Fruit fly (Drosophila melanogaster) whole organism, embryonic: Measurements from ENCODE around the gene CG12814.

Experiments
- Atf3 ChIP-seq: fragments of 200-800 bp; sonication (Bioruptor generic); optimal IDR thresholded peaks from 3 replicates; lab custom pipeline; 2016; ENCODE audit warnings: missing biosample characterization, missing genetic modification characterization
- BtbVII ChIP-seq: fragments of 200-800 bp; sonication (Bioruptor generic); optimal IDR thresholded peaks from 3 replicates; lab custom pipeline; 2017; ENCODE audit warnings: missing biosample characterization, mild to moderate bottlenecking, missing genetic modification characterization
- CG10431 ChIP-seq: fragments of 200-800 bp; sonication (Bioruptor generic); optimal IDR thresholded peaks from 3 replicates; lab custom pipeline; 2018; ENCODE audit warnings: missing biosample characterization, mild to moderate bottlenecking, missing genetic modification characterization
- CG11247 ChIP-seq: fragments of 200-800 bp; sonication (Bioruptor generic); IDR thresholded peaks from 2 replicates; pipeline ENCODE4 v1.3.6; 2022; ENCODE audit warnings: missing biosample characterization, missing genetic modification characterization
- CG12219 ChIP-seq: fragments of 200-800 bp; sonication (Bioruptor generic); optimal IDR thresholded peaks from 3 replicates; lab custom pipeline; 2018; ENCODE audit warnings: missing biosample characterization, mild to moderate bottlenecking, missing genetic modification characterization
- CG14710 ChIP-seq: fragments of 200-800 bp; sonication (Bioruptor generic); optimal IDR thresholded peaks from 3 replicates; lab custom pipeline; 2019; ENCODE audit warnings: missing biosample characterization, mild to moderate bottlenecking, missing genetic modification characterization, moderate library complexity
- CG1529 ChIP-seq: fragments of 200-800 bp; sonication (Bioruptor generic); optimal IDR thresholded peaks from 3 replicates; lab custom pipeline; 2018; ENCODE audit warnings: missing biosample characterization, missing genetic modification characterization
- CG1603 ChIP-seq: fragments of 200-800 bp; sonication (Bioruptor generic); optimal IDR thresholded peaks from 2 replicates; lab custom pipeline; 2019; ENCODE audit warnings: missing biosample characterization, mild to moderate bottlenecking, missing genetic modification characterization, moderate library complexity
- CG17359 ChIP-seq: fragments of 200-800 bp; sonication (Bioruptor generic); optimal IDR thresholded peaks from 3 replicates; lab custom pipeline; 2018; ENCODE audit warnings: missing biosample characterization, mild to moderate bottlenecking, missing genetic modification characterization, moderate library complexity
- CG1832 ChIP-seq: fragments of 200-800 bp; sonication (Bioruptor generic); optimal IDR thresholded peaks from 2 replicates; lab custom pipeline; 2017; ENCODE audit warnings: missing biosample characterization, mild to moderate bottlenecking, missing genetic modification characterization, inconsistent platforms
- CG3847 ChIP-seq: fragments of 200-800 bp; sonication (Bioruptor generic); IDR thresholded peaks from 2 replicates; pipeline ENCODE4 v1.3.6; 2022; ENCODE audit warnings: missing biosample characterization, missing genetic modification characterization
- CG4820 ChIP-seq: fragments of 200-800 bp; sonication (Bioruptor generic); optimal IDR thresholded peaks from 3 replicates; lab custom pipeline; 2016; ENCODE audit warnings: missing biosample characterization, missing genetic modification characterization
- CG4854 ChIP-seq: fragments of 200-800 bp; sonication (Bioruptor generic); optimal IDR thresholded peaks from 2 replicates; lab custom pipeline; 2016; ENCODE audit warnings: missing biosample characterization, missing genetic modification characterization, inconsistent platforms
- CG5180 ChIP-seq: fragments of 200-800 bp; sonication (Bioruptor generic); optimal IDR thresholded peaks from 3 replicates; lab custom pipeline; 2017; ENCODE audit warnings: missing biosample characterization, missing genetic modification characterization, mild to moderate bottlenecking, moderate library complexity, missing genetic modification reagents
- CG6254 ChIP-seq: fragments of 200-800 bp; sonication (Bioruptor generic); optimal IDR thresholded peaks from 3 replicates; lab custom pipeline; 2017; ENCODE audit warnings: mild to moderate bottlenecking, missing biosample characterization, missing genetic modification reagents, missing genetic modification characterization
- CG6765 ChIP-seq: fragments of 200-800 bp; sonication (Bioruptor generic); optimal IDR thresholded peaks from 3 replicates; lab custom pipeline; 2017; ENCODE audit warnings: missing biosample characterization, mild to moderate bottlenecking, missing genetic modification characterization
- CG6791 ChIP-seq: fragments of 200-800 bp; sonication (Bioruptor generic); IDR thresholded peaks from 3 replicates; pipeline ENCODE4 v1.3.6; 2022; ENCODE audit warnings: missing biosample characterization, missing genetic modification characterization; ENCODE audit not compliant: partially characterized antibody
- CG6813 ChIP-seq: fragments of 200-800 bp; sonication (Bioruptor generic); optimal IDR thresholded peaks from 2 replicates; lab custom pipeline; 2017; ENCODE audit warnings: missing biosample characterization, missing genetic modification characterization, mild to moderate bottlenecking, moderate library complexity, missing genetic modification reagents
- CG8290 ChIP-seq, 3 experiments: fragments of 200-800 bp; sonication (Bioruptor generic); optimal IDR thresholded peaks; 2 replicates each; lab custom pipeline; 2016 to 2019; ENCODE audit warnings: missing biosample characterization in 3 of 3, missing genetic modification characterization in 3 of 3, mild to moderate bottlenecking in 2 of 3, moderate library complexity in 1 of 3
- CG8388 ChIP-seq: fragments of 200-800 bp; sonication (Bioruptor generic); optimal IDR thresholded peaks from 2 replicates; lab custom pipeline; 2019; ENCODE audit warnings: missing biosample characterization, mild to moderate bottlenecking, missing genetic modification characterization, moderate library complexity
- CG9727 ChIP-seq: fragments of 200-800 bp; sonication (Bioruptor generic); optimal IDR thresholded peaks from 3 replicates; lab custom pipeline; 2017; ENCODE audit warnings: missing biosample characterization, mild to moderate bottlenecking, missing genetic modification characterization
- CTCF ChIP-seq: fragments of 200-800 bp; sonication (Bioruptor generic); optimal IDR thresholded peaks from 2 replicates; lab custom pipeline; 2017; ENCODE audit warnings: missing biosample characterization, mild to moderate bottlenecking, missing genetic modification characterization, moderate library complexity
- CkIIα-i1 ChIP-seq: fragments of 200-800 bp; sonication (Bioruptor generic); IDR thresholded peaks from 2 replicates; pipeline ENCODE4 v1.3.6; 2022; ENCODE audit warnings: missing biosample characterization, missing genetic modification characterization
- D ChIP-seq, 2 experiments: fragments of 200-800 bp in 1 of 2; fragments of >200 bp in 1 of 2; sonication (Bioruptor generic) in 1 of 2; optimal IDR thresholded peaks; 2 replicates in 1 of 2; 3 replicates in 1 of 2; lab custom pipeline; 2017; ENCODE audit warnings: mild to moderate bottlenecking in 1 of 2, missing biosample characterization in 1 of 2, missing genetic modification characterization in 1 of 2, missing genetic modification reagents in 1 of 2
- Ets65A ChIP-seq: fragments of 200-800 bp; sonication (Bioruptor generic); peaks from one replicate; lab custom pipeline; 2016; ENCODE audit warnings: missing biosample characterization, missing genetic modification characterization
- Hmr ChIP-seq: fragments of 200-800 bp; sonication (Bioruptor generic); optimal IDR thresholded peaks from 3 replicates; lab custom pipeline; 2017; ENCODE audit warnings: mild to moderate bottlenecking, missing biosample characterization, missing genetic modification reagents, missing genetic modification characterization
- Hsf ChIP-seq: fragments of 200-800 bp; sonication (Bioruptor generic); optimal IDR thresholded peaks from 3 replicates; lab custom pipeline; 2016; ENCODE audit warnings: missing biosample characterization, missing genetic modification characterization
- NfI ChIP-seq: fragments of 200-800 bp; sonication (Bioruptor generic); optimal IDR thresholded peaks from 3 replicates; lab custom pipeline; 2018; ENCODE audit warnings: missing biosample characterization, mild to moderate bottlenecking, missing genetic modification characterization, moderate library complexity
- PHDP ChIP-seq: fragments of 200-800 bp; sonication (Bioruptor generic); optimal IDR thresholded peaks from 3 replicates; lab custom pipeline; 2018; ENCODE audit warnings: missing biosample characterization, mild to moderate bottlenecking, missing genetic modification characterization, moderate library complexity
- Sox102F ChIP-seq: fragments of 200-800 bp; sonication (Bioruptor generic); optimal IDR thresholded peaks from 2 replicates; lab custom pipeline; 2018; ENCODE audit warnings: missing biosample characterization, mild to moderate bottlenecking, missing genetic modification characterization, moderate library complexity
- YL-1 ChIP-seq: fragments of 200-800 bp; sonication (Bioruptor generic); optimal IDR thresholded peaks from 3 replicates; lab custom pipeline; 2017; ENCODE audit warnings: missing biosample characterization, mild to moderate bottlenecking, missing genetic modification characterization
- ase ChIP-seq: fragments of 200-800 bp; sonication (Bioruptor generic); IDR thresholded peaks from 3 replicates; pipeline ENCODE4 v1.3.6; 2022; ENCODE audit warnings: missing biosample characterization, missing genetic modification characterization
- bsh ChIP-seq, 2 experiments: fragments of 200-800 bp; sonication (Bioruptor generic); optimal IDR thresholded peaks; 2 replicates each; lab custom pipeline; 2017 to 2018; ENCODE audit warnings: mild to moderate bottlenecking in 2 of 2, missing biosample characterization in 2 of 2, missing genetic modification characterization in 2 of 2, moderate library complexity in 1 of 2
- btn ChIP-seq: fragments of 200-800 bp; sonication (Bioruptor generic); optimal IDR thresholded peaks from 2 replicates; lab custom pipeline; 2016; ENCODE audit warnings: missing biosample characterization, missing genetic modification characterization
- chif ChIP-seq, 2 experiments: fragments of 200-800 bp; sonication (Bioruptor generic); optimal IDR thresholded peaks; 3 replicates each; lab custom pipeline; 2016; ENCODE audit warnings: missing biosample characterization in 2 of 2, missing genetic modification characterization in 2 of 2
- ci ChIP-seq: fragments of 200-800 bp; sonication (Bioruptor generic); IDR thresholded peaks from 3 replicates; pipeline ENCODE4 v1.3.6; 2022; ENCODE audit warnings: missing biosample characterization, missing genetic modification characterization
- danr ChIP-seq: fragments of 200-800 bp; sonication (Bioruptor generic); IDR thresholded peaks from 2 replicates; pipeline ENCODE4 v1.3.6; 2022; ENCODE audit warnings: missing biosample characterization, missing genetic modification characterization
- fd96Cb ChIP-seq: fragments of 200-800 bp; sonication (Bioruptor generic); optimal IDR thresholded peaks from 2 replicates; lab custom pipeline; 2018; ENCODE audit warnings: missing biosample characterization, mild to moderate bottlenecking, missing genetic modification characterization, moderate library complexity
- luna ChIP-seq: fragments of 200-800 bp; sonication (Bioruptor generic); optimal IDR thresholded peaks from 2 replicates; lab custom pipeline; 2016; ENCODE audit warnings: missing biosample characterization, missing genetic modification characterization
- nerfin-1 ChIP-seq: fragments of 200-800 bp; sonication (Bioruptor generic); optimal IDR thresholded peaks from 3 replicates; lab custom pipeline; 2019; ENCODE audit warnings: missing biosample characterization, mild to moderate bottlenecking, missing genetic modification characterization, moderate library complexity
- onecut ChIP-seq: fragments of 200-800 bp; sonication (Bioruptor generic); IDR thresholded peaks from 2 replicates; pipeline ENCODE4 v1.3.6; 2022; ENCODE audit warnings: missing biosample characterization, missing genetic modification characterization
- pan ChIP-seq, 4 experiments: fragments of >200 bp in 3 of 4; fragments of 200-800 bp in 1 of 4; sonication (Bioruptor generic) in 1 of 4; optimal IDR thresholded peaks in 3 of 4; IDR thresholded peaks in 1 of 4; 2 replicates each; pipeline versions ENCODE4 v1.3.6 to Lab custom; 2017 to 2022; ENCODE audit warnings: missing biosample characterization in 2 of 4, missing genetic modification characterization in 2 of 4, mixed read lengths in 1 of 4
- phol ChIP-seq: fragments of 200-800 bp; sonication (Bioruptor generic); optimal IDR thresholded peaks from 3 replicates; lab custom pipeline; 2018; ENCODE audit warnings: missing biosample characterization, mild to moderate bottlenecking, missing genetic modification characterization, moderate library complexity
- salm ChIP-seq: fragments of 200-800 bp; sonication (Bioruptor generic); optimal IDR thresholded peaks from 2 replicates; lab custom pipeline; 2018; ENCODE audit warnings: missing biosample characterization, mild to moderate bottlenecking, missing genetic modification characterization
- scrt ChIP-seq: fragments of 200-800 bp; sonication (Bioruptor generic); optimal IDR thresholded peaks from 2 replicates; lab custom pipeline; 2018; ENCODE audit warnings: missing biosample characterization, mild to moderate bottlenecking, missing genetic modification characterization, moderate library complexity
- sob ChIP-seq: fragments of 200-800 bp; sonication (Bioruptor generic); IDR thresholded peaks from 2 replicates; pipeline ENCODE4 v1.3.6; 2022; ENCODE audit warnings: missing biosample characterization, missing genetic modification characterization
- tin ChIP-seq: fragments of 200-800 bp; sonication (Bioruptor generic); optimal IDR thresholded peaks from 3 replicates; lab custom pipeline; 2016; ENCODE audit warnings: missing biosample characterization, missing genetic modification characterization
- trh ChIP-seq: fragments of 200-800 bp; sonication (Bioruptor generic); optimal IDR thresholded peaks from 2 replicates; lab custom pipeline; 2016; ENCODE audit warnings: missing biosample characterization, missing genetic modification characterization

CG12814 gene

dm6 chr3R:10203554-10203953 lies 14.2 kb upstream of the CG12814 start (continued):
- TF ChIP-seq CG3847 (GFP tag; lab: Robert Waterston, UW) = 0 out of 2 replicates have a peak, but pooled peaks have one; percentile 21
- TF ChIP-seq CG1832 = no peak
- TF ChIP-seq CG8290 (GFP tag; optimal IDR thresholded peaks at IDR 0.05; lab: Kevin White, UChicago) = peak; percentile 14
- TF ChIP-seq CG8290 (tag; optimal IDR thresholded peaks at IDR 0.05; lab: Kevin White, UChicago) = peak in 1 of 2 experiments; percentile 26
- TF ChIP-seq ase (GFP tag; lab: Robert Waterston, UW) = no peak; the same call in 2 of the 3 replicates
- peak; percentile 19 for TF ChIP-seq CG10431
- peak; percentile 39 for TF ChIP-seq CG6254 (GFP tag; lab: Kevin White, UChicago)
- TF ChIP-seq tin = peak; percentile 41
- peak; percentile 53 for TF ChIP-seq CG1603
- TF ChIP-seq pan (optimal IDR thresholded peaks at IDR 0.05; lab: Kevin White, UChicago) = no peak
- peak in 1 of 2 experiments; percentile 32 for TF ChIP-seq pan (GFP tag; optimal IDR thresholded peaks at IDR 0.05 in 1 of 2, IDR thresholded peaks at IDR 0.05 in 1 of 2)
- TF ChIP-seq Hmr (GFP tag; lab: Kevin White, UChicago) = peak; percentile 15
- TF ChIP-seq Ets65A (GFP tag; lab: Kevin White, UChicago) = peak; percentile 84
- TF ChIP-seq CTCF (GFP tag; lab: Kevin White, UChicago) = peak; percentile 95
- peak; percentile 21 for TF ChIP-seq CG5180 (GFP tag; lab: Kevin White, UChicago)
- peak; percentile 49 for TF ChIP-seq Hsf (GFP tag; lab: Kevin White, UChicago)
- TF ChIP-seq danr (GFP tag; lab: Robert Waterston, UW) = no peak
- no peak for TF ChIP-seq salm (tag; lab: Kevin White, UChicago)
- TF ChIP-seq CkIIα-i1 = no peak
- TF ChIP-seq scrt (GFP tag; lab: Kevin White, UChicago) = no peak
- TF ChIP-seq CG4854 (GFP tag; lab: Kevin White, UChicago) = peak; percentile 36
- TF ChIP-seq CG12219 (GFP tag; lab: Kevin White, UChicago) = peak; percentile 34
- TF ChIP-seq CG14710 (tag; lab: Kevin White, UChicago) = peak; percentile 45
- peak; percentile 6 for TF ChIP-seq CG1529 (GFP tag; lab: Kevin White, UChicago)
- peak; percentile 17 for TF ChIP-seq btn
- TF ChIP-seq CG6813 (GFP tag; lab: Kevin White, UChicago) = peak; percentile 27
- peak; percentile 30 for TF ChIP-seq Atf3 (GFP tag; lab: Kevin White, UChicago)
- TF ChIP-seq CG9727 = peak; percentile 39
- TF ChIP-seq BtbVII (GFP tag; lab: Kevin White, UChicago) = no peak
- TF ChIP-seq CG11247 (GFP tag; lab: Robert Waterston, UW) = 0 out of 2 replicates have a peak, but pooled peaks have one; percentile 45
- peak; percentile 43 for TF ChIP-seq phol (tag; lab: Kevin White, UChicago)
- peak; percentile 73 for TF ChIP-seq ci (GFP tag; lab: Robert Waterston, UW)
- TF ChIP-seq bsh (GFP tag; optimal IDR thresholded peaks at IDR 0.05; lab: Kevin White, UChicago) = peak in 1 of 2 experiments; percentile 45
- TF ChIP-seq CG17359 (tag; lab: Kevin White, UChicago) = peak; percentile 32
- 0 out of 2 replicates have a peak, but pooled peaks have one; percentile 17 for TF ChIP-seq onecut (GFP tag; lab: Robert Waterston, UW)
- peak; percentile 20; the same call in 1 of the 2 replicates for TF ChIP-seq sob (GFP tag; lab: Robert Waterston, UW)
- peak; percentile 17 for TF ChIP-seq luna (GFP tag; lab: Kevin White, UChicago)
- no peak for TF ChIP-seq YL-1 (GFP tag; lab: Kevin White, UChicago)
- peak; percentile 79 for TF ChIP-seq CG8388 (GFP tag; lab: Kevin White, UChicago)
- TF ChIP-seq chif (GFP tag; optimal IDR thresholded peaks at IDR 0.05; lab: Kevin White, UChicago) = peak; percentile 37 to 60
- TF ChIP-seq PHDP (tag; lab: Kevin White, UChicago) = peak; percentile 49
- no peak for TF ChIP-seq D (optimal IDR thresholded peaks at IDR 0.05; lab: Kevin White, UChicago)
- TF ChIP-seq D (GFP tag; optimal IDR thresholded peaks at IDR 0.05; lab: Kevin White, UChicago) = peak; percentile 38
- no peak for TF ChIP-seq trh (GFP tag; lab: Kevin White, UChicago)
- peak; percentile 10 for TF ChIP-seq Sox102F (GFP tag; lab: Kevin White, UChicago)
- peak; percentile 37 for TF ChIP-seq CG4820 (GFP tag; lab: Kevin White, UChicago)
- TF ChIP-seq NfI (GFP tag; lab: Kevin White, UChicago) = peak; percentile 41
- no peak for TF ChIP-seq CG6765 (GFP tag; lab: Kevin White, UChicago)
- TF ChIP-seq fd96Cb (tag; lab: Kevin White, UChicago) = no peak
- TF ChIP-seq CG6791 = no peak
- peak; percentile 23 for TF ChIP-seq nerfin-1
